Worm (Caenorhabditis elegans) whole organism, early embryonic: Measurements from ENCODE around the gene F38E1.3.

ENCODE experiments used
- B0310.2 ChIP-seq: sonication (generic microtip); optimal IDR thresholded peaks from 2 replicates; lab custom pipeline; 2016; ENCODE audit warnings: mild to moderate bottlenecking, missing genetic modification characterization, missing compliant biosample characterization
- F13C5.2 ChIP-seq: sonication (generic microtip); optimal IDR thresholded peaks from 2 replicates; lab custom pipeline; 2017; ENCODE audit warnings: mild to moderate bottlenecking, missing genetic modification characterization, inconsistent platforms, missing compliant biosample characterization
- aly-1 ChIP-seq: sonication (generic microtip); optimal IDR thresholded peaks from 2 replicates; lab custom pipeline; 2016; ENCODE audit warnings: missing genetic modification characterization, missing compliant biosample characterization
- ama-1 ChIP-seq: fragments of 150-350 bp; optimal IDR thresholded peaks from 2 replicates; lab custom pipeline; 2014
- ceh-13 ChIP-seq: fragments of 200-800 bp; sonication (Bioruptor generic); optimal IDR thresholded peaks from 2 replicates; lab custom pipeline; 2018; ENCODE audit warnings: mild to moderate bottlenecking, missing genetic modification characterization, missing compliant biosample characterization
- ceh-36 ChIP-seq: sonication (generic microtip); optimal IDR thresholded peaks from 2 replicates; lab custom pipeline; 2016; ENCODE audit warnings: missing genetic modification characterization, inconsistent platforms, missing compliant biosample characterization
- ets-7 ChIP-seq: sonication (generic microtip); optimal IDR thresholded peaks from 2 replicates; lab custom pipeline; 2016; ENCODE audit warnings: missing genotype, missing genetic modification characterization, missing compliant biosample characterization
- flt-1 ChIP-seq: fragments of 200-800 bp; sonication (Bioruptor generic); IDR thresholded peaks from 2 replicates; pipeline ENCODE4 v1.3.6; 2022; ENCODE audit warnings: missing genetic modification characterization, missing compliant biosample characterization
- hmbx-1 ChIP-seq: sonication (generic microtip); optimal IDR thresholded peaks from 2 replicates; lab custom pipeline; 2016; ENCODE audit warnings: mild to moderate bottlenecking, missing genetic modification characterization, missing compliant biosample characterization
- hmg-4 ChIP-seq: fragments of 200-800 bp; sonication (Bioruptor generic); optimal IDR thresholded peaks from 2 replicates; lab custom pipeline; 2018; ENCODE audit warnings: mild to moderate bottlenecking, missing genetic modification characterization, missing compliant biosample characterization
- hnd-1 ChIP-seq: sonication (generic microtip); optimal IDR thresholded peaks from 2 replicates; lab custom pipeline; 2016; ENCODE audit warnings: missing genetic modification characterization, missing compliant biosample characterization
- pes-1 ChIP-seq: fragments of 200-800 bp; sonication (Bioruptor generic); IDR thresholded peaks from 2 replicates; pipeline ENCODE4 v1.3.6; 2022; ENCODE audit warnings: missing genetic modification reagents, missing genetic modification characterization, missing compliant biosample characterization
- scrt-1 ChIP-seq: fragments of 200-800 bp; sonication (Bioruptor generic); IDR thresholded peaks from 2 replicates; pipeline ENCODE4 v1.3.6; 2022; ENCODE audit warnings: missing genetic modification characterization, missing compliant biosample characterization
- sea-1 ChIP-seq: fragments of 200-800 bp; sonication (Bioruptor generic); conservative IDR thresholded peaks from 2 replicates; pipeline ENCODE4 v1.3.6; 2022; ENCODE audit warnings: missing genetic modification characterization, missing compliant biosample characterization
- tbx-11 ChIP-seq: fragments of 200-800 bp; sonication (Bioruptor generic); IDR thresholded peaks from 2 replicates; pipeline ENCODE4 v1.3.6; 2022; ENCODE audit warnings: missing genetic modification characterization, missing compliant biosample characterization
- tbx-37 ChIP-seq: fragments of 200-800 bp; sonication (Bioruptor generic); conservative IDR thresholded peaks from 2 replicates; pipeline ENCODE4 v1.3.6; 2022; ENCODE audit warnings: missing genetic modification reagents, missing genetic modification characterization, missing compliant biosample characterization
- tra-4 ChIP-seq: sonication (generic microtip); optimal IDR thresholded peaks from 2 replicates; lab custom pipeline; 2017; ENCODE audit warnings: missing genetic modification characterization, missing compliant biosample characterization

Gene F38E1.3

ce11 chrV:8351371-8351770 lies 24.6 kb upstream of the F38E1.3 start, which contains the start of gene srsx-22:
srsx-22 (plus strand) TSS chrV:8351671.
- no peak for TF ChIP-seq hnd-1 (tag; lab: Kevin White, UChicago)
- no peak for TF ChIP-seq hmg-4
- no peak for TF ChIP-seq ets-7 (tag; lab: Kevin White, UChicago)
- TF ChIP-seq scrt-1 (GFP tag; lab: Robert Waterston, UW), result no peak
- TF ChIP-seq ceh-13 (GFP tag; lab: Kevin White, UChicago), result no peak
- no peak for TF ChIP-seq hmbx-1 (tag; lab: Kevin White, UChicago)
- TF ChIP-seq aly-1 (tag; lab: Kevin White, UChicago), result no peak
- no peak for TF ChIP-seq ama-1 (lab: Kevin White, UChicago)
- no peak for TF ChIP-seq ceh-36 (tag; lab: Kevin White, UChicago)
- no peak for TF ChIP-seq tbx-11 (GFP tag; lab: Robert Waterston, UW)
- TF ChIP-seq tra-4 (tag; lab: Kevin White, UChicago), result no peak
- no peak for TF ChIP-seq B0310.2 (tag; lab: Kevin White, UChicago)
- no peak for TF ChIP-seq sea-1
- TF ChIP-seq tbx-37, result no peak
- TF ChIP-seq flt-1 (GFP tag; lab: Robert Waterston, UW), result no peak
- no peak for TF ChIP-seq pes-1
- TF ChIP-seq F13C5.2 (tag; lab: Kevin White, UChicago), result no peak

- TF ChIP-seq tra-4 (tag; lab: Kevin White, UChicago), result no peak
- TF ChIP-seq aly-1 (tag; lab: Kevin White, UChicago), result no peak
- no peak for TF ChIP-seq ets-7 (tag; lab: Kevin White, UChicago)
- no peak for TF ChIP-seq tbx-37
- TF ChIP-seq ceh-36 (tag; lab: Kevin White, UChicago), result no peak
- no peak for TF ChIP-seq sea-1
- no peak for TF ChIP-seq tbx-11 (GFP tag; lab: Robert Waterston, UW)
Observed at ce11 chrV:8355435-8356212, 20.3 kb upstream of the F38E1.3 start, which contains the start of gene mom-2. mom-2 (plus strand) TSS chrV:8355988.

DNA sequence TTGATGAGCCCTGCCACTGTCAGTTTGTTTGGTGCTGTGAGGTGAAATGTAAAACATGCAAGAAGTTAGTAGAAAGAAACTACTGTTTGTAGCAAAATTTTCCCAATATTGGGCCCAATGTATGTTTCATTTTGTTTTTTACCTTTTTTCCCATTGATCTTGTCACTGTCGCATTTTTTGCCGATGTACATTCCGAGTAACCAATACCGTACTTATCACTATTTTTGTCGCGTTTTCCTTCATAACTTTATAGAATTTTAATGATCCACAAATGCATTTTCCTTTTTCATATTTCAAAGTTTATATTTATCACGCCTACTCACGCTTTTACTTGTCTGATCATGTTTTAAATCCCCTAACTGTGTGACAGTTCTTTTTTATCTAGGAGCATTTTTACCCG lies 18.2 kb upstream of the F38E1.3 start:
- no peak for TF ChIP-seq pes-1
- TF ChIP-seq ets-7 (tag; lab: Kevin White, UChicago), result no peak

DNA sequence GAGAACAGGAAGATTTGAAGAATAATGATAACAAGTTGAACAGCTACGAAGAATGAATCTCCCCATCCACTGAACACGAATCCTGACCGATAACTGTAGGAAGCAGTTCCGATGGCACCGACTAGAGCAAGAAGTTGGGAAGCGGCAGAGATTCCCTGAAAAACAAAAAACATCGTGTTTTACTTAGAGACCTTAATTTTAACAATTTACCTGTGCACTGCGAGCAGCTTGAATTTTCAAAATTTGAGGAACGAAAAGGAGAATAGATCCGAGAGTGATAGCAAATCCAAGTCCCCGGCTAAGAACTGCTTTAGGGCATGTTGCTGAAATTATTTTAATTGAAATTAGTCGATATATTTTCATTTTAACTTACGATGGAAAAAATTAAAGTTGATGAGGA lies 17.2 kb upstream of the F38E1.3 start:
- TF ChIP-seq tra-4 (tag; lab: Kevin White, UChicago), result no peak

ce11 chrV:8359113-8359564 lies 16.8 kb upstream of the F38E1.3 start, which contains the start of gene mpdu-1:
mpdu-1 (minus strand) TSS chrV:8359163.
- TF ChIP-seq sea-1 (no peak), ceh-13 (GFP tag; lab: Kevin White, UChicago) (no peak), ama-1 (lab: Kevin White, UChicago) (no peak), hmbx-1 (tag; lab: Kevin White, UChicago) (no peak), flt-1 (GFP tag; lab: Robert Waterston, UW) (no peak), pes-1 (no peak), tra-4 (tag; lab: Kevin White, UChicago) (no peak), tbx-11 (GFP tag; lab: Robert Waterston, UW) (no peak), F13C5.2 (tag; lab: Kevin White, UChicago) (no peak), ceh-36 (tag; lab: Kevin White, UChicago) (no peak), tbx-37 (no peak), hmg-4 (no peak), hnd-1 (tag; lab: Kevin White, UChicago) (no peak), B0310.2 (tag; lab: Kevin White, UChicago) (no peak), aly-1 (tag; lab: Kevin White, UChicago) (no peak), ets-7 (tag; lab: Kevin White, UChicago) (no peak)

DNA sequence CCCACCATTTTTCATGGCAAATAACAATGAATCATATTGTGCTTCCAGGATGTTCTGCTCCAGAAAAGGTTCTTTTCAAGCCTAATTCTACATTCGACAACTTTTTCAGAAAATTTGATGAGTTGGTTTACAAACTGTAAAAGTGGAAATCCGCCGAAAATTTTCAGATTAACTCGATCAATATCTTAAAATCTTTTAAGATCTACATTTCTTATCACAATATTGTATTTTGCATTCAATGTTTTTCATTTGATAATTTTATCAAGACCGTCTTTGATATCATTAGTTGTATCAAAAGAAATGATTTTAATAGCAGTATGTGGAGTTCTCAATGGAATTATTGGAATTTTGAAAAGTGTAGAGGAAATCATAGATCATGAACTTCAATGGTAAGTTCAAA lies 16.2 kb upstream of the F38E1.3 start, which contains the start of gene F38E1.6:
Gene F38E1.6, plus strand, starts transcription at position 301 of the 400 bp plus-strand sequence.
- TF ChIP-seq hmbx-1 (tag; lab: Kevin White, UChicago) (no peak), B0310.2 (tag; lab: Kevin White, UChicago) (no peak), hmg-4 (no peak), hnd-1 (tag; lab: Kevin White, UChicago) (no peak), ceh-36 (tag; lab: Kevin White, UChicago) (no peak), scrt-1 (GFP tag; lab: Robert Waterston, UW) (no peak), ama-1 (lab: Kevin White, UChicago) (no peak), tbx-11 (GFP tag; lab: Robert Waterston, UW) (no peak), tra-4 (tag; lab: Kevin White, UChicago) (no peak), flt-1 (GFP tag; lab: Robert Waterston, UW) (no peak)

DNA sequence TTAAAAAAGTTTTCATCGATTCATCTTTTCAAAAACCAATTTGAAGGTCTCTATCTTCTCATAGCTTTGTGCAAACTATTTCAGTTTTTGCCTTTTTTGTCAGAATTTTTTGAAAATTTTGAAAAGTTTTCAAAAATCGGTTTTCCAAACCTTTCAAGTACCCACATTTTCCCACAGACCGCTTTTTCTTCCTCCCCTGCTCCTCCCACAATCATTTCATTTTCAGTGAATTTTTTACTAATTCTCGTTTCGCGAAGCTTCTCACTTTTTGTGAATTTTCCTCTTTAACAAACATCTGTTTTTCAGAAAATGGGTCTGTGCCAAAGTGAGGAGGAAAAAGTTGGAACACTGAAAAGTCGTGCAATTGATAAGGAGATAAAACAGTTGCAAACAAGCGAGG lies 5.2 kb upstream of the F38E1.3 start, which contains the start of gene gpa-2:
Gene gpa-2, plus strand, starts transcription at position 301 of the 400 bp plus-strand sequence.
- no peak for TF ChIP-seq ama-1 (lab: Kevin White, UChicago)
- no peak for TF ChIP-seq ceh-13 (GFP tag; lab: Kevin White, UChicago)
- TF ChIP-seq tbx-11 (GFP tag; lab: Robert Waterston, UW), result no peak
- no peak for TF ChIP-seq tbx-37
- TF ChIP-seq pes-1, result no peak
- no peak for TF ChIP-seq hmbx-1 (tag; lab: Kevin White, UChicago)
- TF ChIP-seq ets-7 (tag; lab: Kevin White, UChicago), result no peak
- no peak for TF ChIP-seq B0310.2 (tag; lab: Kevin White, UChicago)

- TF ChIP-seq ceh-36 (tag; lab: Kevin White, UChicago), result no peak
- TF ChIP-seq scrt-1 (GFP tag; lab: Robert Waterston, UW), result no peak
- no peak for TF ChIP-seq tbx-37
- TF ChIP-seq ama-1 (lab: Kevin White, UChicago), result no peak
- no peak for TF ChIP-seq ets-7 (tag; lab: Kevin White, UChicago)
- TF ChIP-seq hnd-1 (tag; lab: Kevin White, UChicago), result no peak
- no peak for TF ChIP-seq hmbx-1 (tag; lab: Kevin White, UChicago)
- TF ChIP-seq flt-1 (GFP tag; lab: Robert Waterston, UW), result no peak
- TF ChIP-seq pes-1, result no peak
- no peak for TF ChIP-seq ceh-13 (GFP tag; lab: Kevin White, UChicago)
- no peak for TF ChIP-seq tbx-11 (GFP tag; lab: Robert Waterston, UW)
- TF ChIP-seq tra-4 (tag; lab: Kevin White, UChicago), result no peak
- no peak for TF ChIP-seq hmg-4
- TF ChIP-seq sea-1, result no peak
- no peak for TF ChIP-seq aly-1 (tag; lab: Kevin White, UChicago)
Observed at ce11 chrV:8375419-8375818, 530 bp upstream of the F38E1.3 start, which contains the start of gene F38E1.10. F38E1.10 (minus strand) TSS chrV:8375519.
